Worm (Caenorhabditis elegans): Measurements from ENCODE around the gene F22F7.7.
"Not testable (repeated sequence)": the region's sequence is repeated elsewhere in the genome, so short reads cannot be mapped to it uniquely, and the experiment has no call there.

DNA sequence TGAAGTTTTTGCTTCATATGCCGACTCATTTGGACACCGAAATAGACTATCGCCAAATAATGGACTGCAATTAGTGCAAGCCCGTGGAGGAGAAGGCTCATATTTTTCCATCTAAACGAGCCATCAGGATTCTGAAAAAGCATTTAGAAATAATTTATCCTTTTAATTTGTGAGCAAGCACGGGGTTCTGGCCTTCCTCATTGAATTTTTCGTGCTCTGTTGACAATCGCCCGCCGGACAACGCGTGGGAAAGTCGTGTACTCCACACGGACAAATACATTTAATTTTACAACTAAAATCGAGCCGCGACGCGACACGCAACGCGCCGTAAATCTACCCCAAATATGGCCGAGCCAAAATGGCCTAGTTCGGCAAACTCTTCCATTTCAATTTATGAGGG, 4.6 kb upstream of the F22F7.7 start, which contains the start of gene F22F7.12:
- not testable (repeated sequence) for TF ChIP-seq flt-1 (GFP tag; IDR thresholded peaks at IDR 0.05); ref-1 (GFP tag; conservative IDR thresholded peaks at IDR 0.05)
